In genomic region chrIII:7358627-7359026, ce11 we compare ENCODE assay signal across 2 worm cellular contexts.
TF ChIP-seq lines count a peak whose summit lies in the region.

No protein-coding gene starts in this region.

TF ChIP-seq in whole organism, L4 larva, 104 proteins besides CTCF, POLR2A, EP300 and RAD21 (continued from another document):
- TF ChIP-seq lin-15B (tag; optimal IDR thresholded peaks at IDR 0.05; lab: Kevin White, UChicago) (no peak), lin-1 (GFP tag; IDR thresholded peaks at IDR 0.05; lab: Robert Waterston, UW) (no peak), madf-9 (GFP tag; conservative IDR thresholded peaks at IDR 0.05; lab: Robert Waterston, UW) (no peak), ceh-20 (GFP tag; IDR thresholded peaks at IDR 0.05; lab: Robert Waterston, UW) (0 out of 2 replicates have a peak, but pooled peaks have one; percentile 42), F44E2.7 (GFP tag; IDR thresholded peaks at IDR 0.05; lab: Robert Waterston, UW) (no peak), nhr-48 (tag; optimal IDR thresholded peaks at IDR 0.05; lab: Kevin White, UChicago) (no peak), Y5F2A.4 (GFP tag; optimal IDR thresholded peaks at IDR 0.05; lab: Kevin White, UChicago) (no peak), dmd-9 (GFP tag; IDR thresholded peaks at IDR 0.05; lab: Robert Waterston, UW) (no peak), mxl-3 (GFP tag; optimal IDR thresholded peaks at IDR 0.05; lab: Kevin White, UChicago) (peak; percentile 15), hlh-11 (tag; optimal IDR thresholded peaks at IDR 0.05; lab: Kevin White, UChicago) (peak; percentile 72), set-16 (GFP tag; IDR thresholded peaks at IDR 0.05; lab: Robert Waterston, UW) (no peak), hlh-30 (tag; optimal IDR thresholded peaks at IDR 0.05; lab: Kevin White, UChicago; ENCODE audit: insufficient read depth) (peak; percentile 40), pqm-1 (tag; optimal IDR thresholded peaks at IDR 0.05; lab: Kevin White, UChicago) (no peak), hmg-1.1 (GFP tag; IDR thresholded peaks at IDR 0.05; lab: Robert Waterston, UW) (no peak)

TF ChIP-seq in whole organism, young adult, 124 proteins besides CTCF, POLR2A, EP300 and RAD21 (continued from another document):
- no peak for TF ChIP-seq let-526 (GFP tag; IDR thresholded peaks at IDR 0.05; lab: Robert Waterston, UW)
- TF ChIP-seq ceh-100 (GFP tag; IDR thresholded peaks at IDR 0.05; lab: Robert Waterston, UW) = no peak
- no peak for TF ChIP-seq nhr-179 (tag; optimal IDR thresholded peaks at IDR 0.05; lab: Kevin White, UChicago)
- no peak for TF ChIP-seq tbx-9 (tag; optimal IDR thresholded peaks at IDR 0.05; lab: Kevin White, UChicago; ENCODE audit: borderline replicate concordance)
- no peak for TF ChIP-seq lin-35 (GFP tag; optimal IDR thresholded peaks at IDR 0.05; lab: Kevin White, UChicago)
TF ChIP-seq in whole organism, young adult: peak in this region for 7.
